Fruit fly (Drosophila melanogaster) whole organism, adult: ENCODE measurements around the gene CG14883.

Experiments
- CG12768 ChIP-seq: fragments of 200-800 bp; sonication (Bioruptor generic); optimal IDR thresholded peaks from 2 replicates; lab custom pipeline; 2017; ENCODE audit warnings: missing biosample characterization, missing genetic modification characterization, mild to moderate bottlenecking, moderate library complexity, missing genetic modification reagents
- CG5204 ChIP-seq: fragments of 200-800 bp; sonication (Bioruptor generic); optimal IDR thresholded peaks from 2 replicates; lab custom pipeline; 2016; ENCODE audit warnings: missing biosample characterization, missing genetic modification characterization
- CG7045 ChIP-seq: fragments of 200-800 bp; sonication (Bioruptor generic); optimal IDR thresholded peaks from 2 replicates; lab custom pipeline; 2017; ENCODE audit warnings: missing biosample characterization, mild to moderate bottlenecking, missing genetic modification characterization
- Crg-1 ChIP-seq: fragments of 200-800 bp; sonication (Bioruptor generic); optimal IDR thresholded peaks from 2 replicates; lab custom pipeline; 2016; ENCODE audit warnings: missing biosample characterization, missing genetic modification characterization
- pad ChIP-seq: fragments of 200-800 bp; sonication (Bioruptor generic); optimal IDR thresholded peaks from 3 replicates; lab custom pipeline; 2017; ENCODE audit warnings: missing biosample characterization, missing genetic modification characterization, mild to moderate bottlenecking, moderate library complexity, missing genetic modification reagents

- TF ChIP-seq CG7045 (GFP tag; lab: Kevin White, UChicago) (no peak), CG12768 (GFP tag; lab: Kevin White, UChicago) (no peak), Crg-1 (GFP tag; lab: Kevin White, UChicago) (peak; percentile 22), CG5204 (GFP tag; lab: Kevin White, UChicago) (no peak), pad (GFP tag; lab: Kevin White, UChicago) (peak; percentile 3)
Observed at dm6 chr3R:16431707-16432106, 24.1 kb upstream of the CG14883 start.
